Fruit fly (Drosophila melanogaster) whole organism, prepupa: ENCODE results near the gene CG43292.

Experiments used
- Blimp-1 ChIP-seq: fragments of 200-800 bp; sonication (Bioruptor generic); optimal IDR thresholded peaks from 3 replicates; lab custom pipeline; 2017; ENCODE audit warnings: missing biosample characterization, missing genetic modification characterization, mild to moderate bottlenecking, moderate library complexity, missing genetic modification reagents
- CG10631 ChIP-seq: fragments of 200-800 bp; sonication (Bioruptor generic); optimal IDR thresholded peaks from 2 replicates; lab custom pipeline; 2016; ENCODE audit warnings: missing biosample characterization, missing genetic modification characterization
- CG10669 ChIP-seq: fragments of 200-800 bp; sonication (Bioruptor generic); optimal IDR thresholded peaks from 3 replicates; lab custom pipeline; 2018; ENCODE audit warnings: missing biosample characterization, mild to moderate bottlenecking, missing genetic modification characterization, moderate library complexity
- CG11902 ChIP-seq: fragments of 200-800 bp; sonication (Bioruptor generic); optimal IDR thresholded peaks from 3 replicates; lab custom pipeline; 2016; ENCODE audit warnings: missing biosample characterization, missing genetic modification characterization
- CG15336 ChIP-seq: fragments of 200-800 bp; sonication (Bioruptor generic); IDR thresholded peaks from 2 replicates; pipeline ENCODE4 v1.3.6; 2022; ENCODE audit warnings: missing biosample characterization, missing genetic modification characterization
- CG3032 ChIP-seq: fragments of 200-800 bp; optimal IDR thresholded peaks from 2 replicates; lab custom pipeline; 2019; ENCODE audit warnings: missing biosample characterization, mild to moderate bottlenecking, missing genetic modification characterization, moderate library complexity
- CG31627 ChIP-seq: fragments of 200-800 bp; sonication (Bioruptor generic); optimal IDR thresholded peaks from 3 replicates; lab custom pipeline; 2016; ENCODE audit warnings: missing biosample characterization, missing genetic modification characterization
- CG32006 ChIP-seq: fragments of 200-800 bp; sonication (Bioruptor generic); optimal IDR thresholded peaks from 3 replicates; lab custom pipeline; 2017; ENCODE audit warnings: missing biosample characterization, mild to moderate bottlenecking, missing genetic modification characterization
- CG34406 ChIP-seq: fragments of 200-800 bp; sonication (Bioruptor generic); optimal IDR thresholded peaks from 3 replicates; lab custom pipeline; 2016; ENCODE audit warnings: missing biosample characterization, missing genetic modification characterization
- CG3919 ChIP-seq: fragments of 200-800 bp; sonication (Bioruptor generic); optimal IDR thresholded peaks from 3 replicates; lab custom pipeline; 2016; ENCODE audit warnings: missing biosample characterization, missing genetic modification characterization
- CG6276 ChIP-seq: fragments of 200-800 bp; sonication (Bioruptor generic); optimal IDR thresholded peaks from 2 replicates; lab custom pipeline; 2017; ENCODE audit warnings: missing biosample characterization, mild to moderate bottlenecking, missing genetic modification characterization
- CG7368 ChIP-seq: fragments of 200-800 bp; sonication (Bioruptor generic); optimal IDR thresholded peaks from 3 replicates; lab custom pipeline; 2016; ENCODE audit warnings: missing biosample characterization, missing genetic modification characterization
- CG8119 ChIP-seq: fragments of 200-800 bp; sonication (Bioruptor generic); IDR thresholded peaks from 3 replicates; pipeline ENCODE4 v1.3.6; 2022; ENCODE audit warnings: missing biosample characterization, missing genetic modification characterization
- CG8319 ChIP-seq: fragments of 200-800 bp; sonication (Bioruptor generic); optimal IDR thresholded peaks from 3 replicates; lab custom pipeline; 2016; ENCODE audit warnings: missing biosample characterization, missing genetic modification characterization
- CG9139 ChIP-seq: fragments of 200-800 bp; sonication (Bioruptor generic); optimal IDR thresholded peaks from 3 replicates; lab custom pipeline; 2017; ENCODE audit warnings: missing biosample characterization, mild to moderate bottlenecking, missing genetic modification characterization
- Eip78C ChIP-seq: fragments of 200-800 bp; sonication (Bioruptor generic); peaks from one replicate; lab custom pipeline; 2016; ENCODE audit warnings: missing biosample characterization, missing genetic modification characterization
- Eip93F ChIP-seq: fragments of 200-800 bp; sonication (Bioruptor generic); optimal IDR thresholded peaks from 2 replicates; lab custom pipeline; 2016; ENCODE audit warnings: missing biosample characterization, mild to moderate bottlenecking, missing genetic modification characterization
- Ets21C ChIP-seq: fragments of 200-800 bp; sonication (Bioruptor generic); optimal IDR thresholded peaks from 3 replicates; lab custom pipeline; 2016; ENCODE audit warnings: missing biosample characterization, missing genetic modification characterization
- Ets96B ChIP-seq: fragments of 200-800 bp; optimal IDR thresholded peaks from 2 replicates; lab custom pipeline; 2019; ENCODE audit warnings: missing biosample characterization, mild to moderate bottlenecking, missing genetic modification characterization, moderate library complexity
- Gug ChIP-seq: fragments of 200-800 bp; sonication (Bioruptor generic); IDR thresholded peaks from 2 replicates; pipeline ENCODE4 v1.3.6; 2022; ENCODE audit warnings: missing biosample characterization, missing genetic modification characterization
- Hr38 ChIP-seq: sonication (Bioruptor generic); optimal IDR thresholded peaks from 2 replicates; lab custom pipeline; 2016; ENCODE audit warnings: missing biosample characterization, missing genetic modification characterization
- Hr39 ChIP-seq: fragments of 200-800 bp; sonication (Bioruptor generic); optimal IDR thresholded peaks from 2 replicates; lab custom pipeline; 2016; ENCODE audit warnings: missing biosample characterization, missing genetic modification characterization
- Hr4 ChIP-seq: fragments of 200-800 bp; sonication (Bioruptor generic); optimal IDR thresholded peaks from 3 replicates; lab custom pipeline; 2016; ENCODE audit warnings: missing biosample characterization, missing genetic modification characterization
- Lpt ChIP-seq: fragments of 200-800 bp; sonication (Bioruptor generic); optimal IDR thresholded peaks from 3 replicates; lab custom pipeline; 2016; ENCODE audit warnings: missing biosample characterization, missing genetic modification characterization
- Met ChIP-seq: fragments of 200-800 bp; sonication (Bioruptor generic); optimal IDR thresholded peaks from 3 replicates; lab custom pipeline; 2016; ENCODE audit warnings: missing biosample characterization, missing genetic modification characterization
- OdsH ChIP-seq: fragments of 200-800 bp; sonication (Bioruptor generic); optimal IDR thresholded peaks from 3 replicates; lab custom pipeline; 2016; ENCODE audit warnings: missing biosample characterization, missing genetic modification characterization
- Sox102F ChIP-seq: fragments of 200-800 bp; sonication (Bioruptor generic); optimal IDR thresholded peaks from 2 replicates; lab custom pipeline; 2016; ENCODE audit warnings: missing biosample characterization, mild to moderate bottlenecking, missing genetic modification characterization
- Sox14 ChIP-seq: fragments of 200-800 bp; sonication (Bioruptor generic); optimal IDR thresholded peaks from 3 replicates; lab custom pipeline; 2016; ENCODE audit warnings: missing biosample characterization, missing genetic modification characterization
- Sox15 ChIP-seq: fragments of 200-800 bp; sonication (Bioruptor generic); optimal IDR thresholded peaks from 3 replicates; lab custom pipeline; 2016; ENCODE audit warnings: missing biosample characterization, missing genetic modification characterization
- achi ChIP-seq: fragments of 200-800 bp; sonication (Bioruptor generic); optimal IDR thresholded peaks from 3 replicates; lab custom pipeline; 2016; ENCODE audit warnings: missing biosample characterization, missing genetic modification characterization
- cyc ChIP-seq: fragments of 200-800 bp; sonication (Bioruptor generic); optimal IDR thresholded peaks from 3 replicates; lab custom pipeline; 2016; ENCODE audit warnings: missing biosample characterization, missing genetic modification characterization
- dac ChIP-seq: fragments of 200-800 bp; sonication (Bioruptor generic); optimal IDR thresholded peaks from 2 replicates; lab custom pipeline; 2017; ENCODE audit warnings: missing biosample characterization, mild to moderate bottlenecking, missing genetic modification characterization
- eg ChIP-seq: fragments of 200-800 bp; sonication (Bioruptor generic); IDR thresholded peaks from 3 replicates; pipeline ENCODE4 v1.3.6; 2022; ENCODE audit warnings: missing biosample characterization, missing genetic modification characterization
- fd59A ChIP-seq: fragments of 200-800 bp; sonication (Bioruptor generic); optimal IDR thresholded peaks from 2 replicates; lab custom pipeline; 2017; ENCODE audit warnings: missing biosample characterization, mild to moderate bottlenecking, missing genetic modification characterization, missing genetic modification reagents
- fd85E ChIP-seq: fragments of 200-800 bp; sonication (Bioruptor generic); optimal IDR thresholded peaks from 3 replicates; lab custom pipeline; 2016; ENCODE audit warnings: missing biosample characterization, missing genetic modification characterization
- fkh ChIP-seq: fragments of 200-800 bp; sonication (Bioruptor generic); optimal IDR thresholded peaks from 3 replicates; lab custom pipeline; 2017; ENCODE audit warnings: missing biosample characterization, mild to moderate bottlenecking, missing genetic modification characterization, moderate library complexity
- lz ChIP-seq: fragments of 200-800 bp; sonication (Bioruptor generic); optimal IDR thresholded peaks from 3 replicates; lab custom pipeline; 2016; ENCODE audit warnings: missing biosample characterization, missing genetic modification characterization
- net ChIP-seq: fragments of 200-800 bp; sonication (Bioruptor generic); optimal IDR thresholded peaks from 3 replicates; lab custom pipeline; 2016; ENCODE audit warnings: missing biosample characterization, missing genetic modification characterization
- salr ChIP-seq, 2 experiments: fragments of 200-800 bp; sonication (Bioruptor generic); optimal IDR thresholded peaks; 3 replicates each; lab custom pipeline; 2016 to 2018; ENCODE audit warnings: missing biosample characterization in 2 of 2, missing genetic modification characterization in 2 of 2, mild to moderate bottlenecking in 1 of 2
- spab ChIP-seq: fragments of 200-800 bp; sonication (Bioruptor generic); optimal IDR thresholded peaks from 2 replicates; lab custom pipeline; 2017; ENCODE audit warnings: missing biosample characterization, mild to moderate bottlenecking, missing genetic modification characterization, missing genetic modification reagents
- svp ChIP-seq: fragments of 200-800 bp; sonication (Bioruptor generic); peaks from one replicate; lab custom pipeline; 2016; ENCODE audit warnings: missing biosample characterization, missing genetic modification characterization
- topi ChIP-seq: fragments of 200-800 bp; sonication (Bioruptor generic); optimal IDR thresholded peaks from 3 replicates; lab custom pipeline; 2016; ENCODE audit warnings: missing biosample characterization, missing genetic modification characterization
- vri ChIP-seq: fragments of 200-800 bp; sonication (Bioruptor generic); optimal IDR thresholded peaks from 3 replicates; lab custom pipeline; 2016; ENCODE audit warnings: missing biosample characterization, mild to moderate bottlenecking, missing genetic modification characterization

The CG43292 gene

DNA sequence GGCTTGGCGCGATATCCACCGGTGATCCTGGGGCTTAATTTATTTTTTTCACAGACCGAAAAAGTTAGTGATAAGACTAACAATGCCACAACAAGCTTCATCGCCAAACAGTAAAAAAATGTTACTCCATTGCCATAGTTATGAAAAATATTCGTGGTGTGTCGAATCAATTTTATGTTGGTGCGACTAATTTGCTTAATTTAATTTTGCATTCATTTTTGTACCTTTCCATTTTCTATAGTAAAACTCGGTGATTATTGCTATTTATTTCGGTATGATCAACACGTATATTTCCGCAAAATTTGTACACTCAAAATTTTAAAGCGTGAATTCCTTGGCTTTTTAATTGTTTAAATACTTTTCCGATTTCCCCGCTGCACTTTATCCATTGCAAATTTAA lies 34.7 kb upstream of the CG43292 start, which contains the start of gene sphinx2:
Gene sphinx2, minus strand, starts transcription at position 101 of the 400 bp plus-strand sequence.
- no peak for TF ChIP-seq CG11902 (GFP tag; lab: Kevin White, UChicago)
- no peak for TF ChIP-seq CG8319
- no peak for TF ChIP-seq fkh (GFP tag; lab: Kevin White, UChicago)
- TF ChIP-seq CG7368 (GFP tag; lab: Kevin White, UChicago), result no peak
- TF ChIP-seq spab, result no peak
- TF ChIP-seq topi (GFP tag; lab: Kevin White, UChicago), result no peak
- no peak for TF ChIP-seq CG10631 (GFP tag; lab: Kevin White, UChicago)
- no peak for TF ChIP-seq CG3032 (tag; lab: Kevin White, UChicago)
- no peak for TF ChIP-seq Met (GFP tag; lab: Kevin White, UChicago)
- TF ChIP-seq dac (GFP tag; lab: Kevin White, UChicago), result no peak
- no peak for TF ChIP-seq svp (GFP tag; lab: Kevin White, UChicago)
- TF ChIP-seq Sox14 (GFP tag; lab: Kevin White, UChicago), result no peak
- TF ChIP-seq Gug, result no peak
- TF ChIP-seq Lpt (GFP tag; lab: Kevin White, UChicago), result no peak
- TF ChIP-seq fd59A (GFP tag; lab: Kevin White, UChicago), result no peak
- TF ChIP-seq CG32006 (GFP tag; lab: Kevin White, UChicago), result no peak
- no peak for TF ChIP-seq Hr4
- TF ChIP-seq CG8119 (GFP tag; lab: Robert Waterston, UW), result no peak
- TF ChIP-seq eg (GFP tag; lab: Robert Waterston, UW), result no peak
- no peak for TF ChIP-seq OdsH (GFP tag; lab: Kevin White, UChicago)

dm6 chr3L:7449097-7449496 lies 26.3 kb upstream of the CG43292 start:
- TF ChIP-seq vri (no peak), salr (GFP tag; optimal IDR thresholded peaks at IDR 0.05; lab: Kevin White, UChicago) (no peak), Eip93F (GFP tag; lab: Kevin White, UChicago) (no peak), Lpt (GFP tag; lab: Kevin White, UChicago) (no peak), CG34406 (GFP tag; lab: Kevin White, UChicago) (no peak), achi (no peak), CG31627 (GFP tag; lab: Kevin White, UChicago) (no peak), lz (GFP tag; lab: Kevin White, UChicago) (no peak), CG15336 (GFP tag; lab: Robert Waterston, UW) (no peak), Sox102F (no peak), Hr4 (no peak), Hr38 (no peak), CG3919 (GFP tag; lab: Kevin White, UChicago) (no peak), Ets21C (GFP tag; lab: Kevin White, UChicago) (no peak), Sox15 (GFP tag; lab: Kevin White, UChicago) (no peak), fd85E (GFP tag; lab: Kevin White, UChicago) (no peak), CG9139 (no peak), CG6276 (GFP tag; lab: Kevin White, UChicago) (no peak), Blimp-1 (GFP tag; lab: Kevin White, UChicago) (no peak), CG10669 (GFP tag; lab: Kevin White, UChicago) (no peak)

dm6 chr3L:7450553-7450952 lies 24.8 kb upstream of the CG43292 start, which contains the start of gene CG33278:
CG33278 (plus strand) TSS chr3L:7450853.
- TF ChIP-seq Hr39 (GFP tag; lab: Kevin White, UChicago) (no peak), CG8319 (no peak), net (GFP tag; lab: Kevin White, UChicago) (no peak), Eip78C (GFP tag; lab: Kevin White, UChicago) (no peak), cyc (GFP tag; lab: Kevin White, UChicago) (no peak), Ets96B (no peak)
